Fruit fly (Drosophila melanogaster) whole organism, prepupa: ENCODE data around the gene MtnE.
A peak's percentile ranks its signal among the peaks of the same experiment; 100 is the strongest.

ENCODE experiments used
- CG10669 ChIP-seq: fragments of 200-800 bp; sonication (Bioruptor generic); optimal IDR thresholded peaks from 3 replicates; lab custom pipeline; 2018; ENCODE audit warnings: missing biosample characterization, mild to moderate bottlenecking, missing genetic modification characterization, moderate library complexity
- CG11294 ChIP-seq: fragments of 200-800 bp; sonication (Bioruptor generic); IDR thresholded peaks from 2 replicates; pipeline ENCODE4 v1.3.6; 2022; ENCODE audit warnings: missing biosample characterization, missing genetic modification characterization
- CG11762 ChIP-seq: fragments of 200-800 bp; sonication (Bioruptor generic); optimal IDR thresholded peaks from 3 replicates; lab custom pipeline; 2016; ENCODE audit warnings: missing biosample characterization, missing genetic modification characterization; ENCODE audit not compliant: insufficient read depth
- CG11902 ChIP-seq: fragments of 200-800 bp; sonication (Bioruptor generic); optimal IDR thresholded peaks from 3 replicates; lab custom pipeline; 2016; ENCODE audit warnings: missing biosample characterization, missing genetic modification characterization
- CG15336 ChIP-seq: fragments of 200-800 bp; sonication (Bioruptor generic); IDR thresholded peaks from 2 replicates; pipeline ENCODE4 v1.3.6; 2022; ENCODE audit warnings: missing biosample characterization, missing genetic modification characterization
- CG31627 ChIP-seq: fragments of 200-800 bp; sonication (Bioruptor generic); optimal IDR thresholded peaks from 3 replicates; lab custom pipeline; 2016; ENCODE audit warnings: missing biosample characterization, missing genetic modification characterization
- CG3919 ChIP-seq: fragments of 200-800 bp; sonication (Bioruptor generic); optimal IDR thresholded peaks from 3 replicates; lab custom pipeline; 2016; ENCODE audit warnings: missing biosample characterization, missing genetic modification characterization
- CG4318 ChIP-seq: fragments of 200-800 bp; sonication (Bioruptor generic); optimal IDR thresholded peaks from 3 replicates; lab custom pipeline; 2017; ENCODE audit warnings: missing biosample characterization, mild to moderate bottlenecking, missing genetic modification characterization
- CG6163 ChIP-seq: fragments of 200-800 bp; sonication (Bioruptor generic); IDR thresholded peaks from 3 replicates; pipeline ENCODE4 v1.3.6; 2022; ENCODE audit warnings: missing biosample characterization, missing genetic modification characterization
- CG6276 ChIP-seq: fragments of 200-800 bp; sonication (Bioruptor generic); optimal IDR thresholded peaks from 2 replicates; lab custom pipeline; 2017; ENCODE audit warnings: missing biosample characterization, mild to moderate bottlenecking, missing genetic modification characterization
- CG6792 ChIP-seq: fragments of 200-800 bp; sonication (Bioruptor generic); optimal IDR thresholded peaks from 3 replicates; lab custom pipeline; 2016; ENCODE audit warnings: missing biosample characterization, missing genetic modification characterization
- CG6854 ChIP-seq: fragments of 200-800 bp; sonication (Bioruptor generic); optimal IDR thresholded peaks from 2 replicates; lab custom pipeline; 2017; ENCODE audit warnings: missing biosample characterization, mild to moderate bottlenecking, missing genetic modification characterization
- CG7368 ChIP-seq: fragments of 200-800 bp; sonication (Bioruptor generic); optimal IDR thresholded peaks from 3 replicates; lab custom pipeline; 2016; ENCODE audit warnings: missing biosample characterization, missing genetic modification characterization
- CG8119 ChIP-seq: fragments of 200-800 bp; sonication (Bioruptor generic); IDR thresholded peaks from 3 replicates; pipeline ENCODE4 v1.3.6; 2022; ENCODE audit warnings: missing biosample characterization, missing genetic modification characterization
- CG9139 ChIP-seq: fragments of 200-800 bp; sonication (Bioruptor generic); optimal IDR thresholded peaks from 3 replicates; lab custom pipeline; 2017; ENCODE audit warnings: missing biosample characterization, mild to moderate bottlenecking, missing genetic modification characterization
- Eip78C ChIP-seq: fragments of 200-800 bp; sonication (Bioruptor generic); peaks from one replicate; lab custom pipeline; 2016; ENCODE audit warnings: missing biosample characterization, missing genetic modification characterization
- Gug ChIP-seq: fragments of 200-800 bp; sonication (Bioruptor generic); IDR thresholded peaks from 2 replicates; pipeline ENCODE4 v1.3.6; 2022; ENCODE audit warnings: missing biosample characterization, missing genetic modification characterization
- Hr38 ChIP-seq: sonication (Bioruptor generic); optimal IDR thresholded peaks from 2 replicates; lab custom pipeline; 2016; ENCODE audit warnings: missing biosample characterization, missing genetic modification characterization
- Hr39 ChIP-seq: fragments of 200-800 bp; sonication (Bioruptor generic); optimal IDR thresholded peaks from 2 replicates; lab custom pipeline; 2016; ENCODE audit warnings: missing biosample characterization, missing genetic modification characterization
- Hr4 ChIP-seq: fragments of 200-800 bp; sonication (Bioruptor generic); optimal IDR thresholded peaks from 3 replicates; lab custom pipeline; 2016; ENCODE audit warnings: missing biosample characterization, missing genetic modification characterization
- Met ChIP-seq: fragments of 200-800 bp; sonication (Bioruptor generic); optimal IDR thresholded peaks from 3 replicates; lab custom pipeline; 2016; ENCODE audit warnings: missing biosample characterization, missing genetic modification characterization
- OdsH ChIP-seq: fragments of 200-800 bp; sonication (Bioruptor generic); optimal IDR thresholded peaks from 3 replicates; lab custom pipeline; 2016; ENCODE audit warnings: missing biosample characterization, missing genetic modification characterization
- Sox102F ChIP-seq: fragments of 200-800 bp; sonication (Bioruptor generic); optimal IDR thresholded peaks from 2 replicates; lab custom pipeline; 2016; ENCODE audit warnings: missing biosample characterization, mild to moderate bottlenecking, missing genetic modification characterization
- Sox14 ChIP-seq: fragments of 200-800 bp; sonication (Bioruptor generic); optimal IDR thresholded peaks from 3 replicates; lab custom pipeline; 2016; ENCODE audit warnings: missing biosample characterization, missing genetic modification characterization
- Sox15 ChIP-seq: fragments of 200-800 bp; sonication (Bioruptor generic); optimal IDR thresholded peaks from 3 replicates; lab custom pipeline; 2016; ENCODE audit warnings: missing biosample characterization, missing genetic modification characterization
- achi ChIP-seq: fragments of 200-800 bp; sonication (Bioruptor generic); optimal IDR thresholded peaks from 3 replicates; lab custom pipeline; 2016; ENCODE audit warnings: missing biosample characterization, missing genetic modification characterization
- dsx ChIP-seq: fragments of 200-800 bp; optimal IDR thresholded peaks from 3 replicates; lab custom pipeline; 2019; ENCODE audit warnings: missing biosample characterization, mild to moderate bottlenecking, missing genetic modification characterization, moderate library complexity; ENCODE audit not compliant: poor library complexity, severe bottlenecking
- eg ChIP-seq: fragments of 200-800 bp; sonication (Bioruptor generic); IDR thresholded peaks from 3 replicates; pipeline ENCODE4 v1.3.6; 2022; ENCODE audit warnings: missing biosample characterization, missing genetic modification characterization
- esn ChIP-seq: fragments of 200-800 bp; sonication (Bioruptor generic); optimal IDR thresholded peaks from 2 replicates; lab custom pipeline; 2016; ENCODE audit warnings: missing biosample characterization, mild to moderate bottlenecking, missing genetic modification characterization, moderate library complexity
- fd59A ChIP-seq: fragments of 200-800 bp; sonication (Bioruptor generic); optimal IDR thresholded peaks from 2 replicates; lab custom pipeline; 2017; ENCODE audit warnings: missing biosample characterization, mild to moderate bottlenecking, missing genetic modification characterization, missing genetic modification reagents
- fkh ChIP-seq: fragments of 200-800 bp; sonication (Bioruptor generic); optimal IDR thresholded peaks from 3 replicates; lab custom pipeline; 2017; ENCODE audit warnings: missing biosample characterization, mild to moderate bottlenecking, missing genetic modification characterization, moderate library complexity
- pdm3 ChIP-seq: fragments of 200-800 bp; sonication (Bioruptor generic); optimal IDR thresholded peaks from 3 replicates; lab custom pipeline; 2016; ENCODE audit warnings: missing biosample characterization, missing genetic modification characterization
- ss ChIP-seq, 2 experiments: fragments of 200-800 bp; sonication (Bioruptor generic); optimal IDR thresholded peaks; 2 replicates in 1 of 2; 3 replicates in 1 of 2; lab custom pipeline; 2017 to 2018; ENCODE audit warnings: mild to moderate bottlenecking in 2 of 2, missing biosample characterization in 2 of 2, missing genetic modification characterization in 2 of 2, moderate library complexity in 1 of 2
- svp ChIP-seq: fragments of 200-800 bp; sonication (Bioruptor generic); peaks from one replicate; lab custom pipeline; 2016; ENCODE audit warnings: missing biosample characterization, missing genetic modification characterization
- vri ChIP-seq: fragments of 200-800 bp; sonication (Bioruptor generic); optimal IDR thresholded peaks from 3 replicates; lab custom pipeline; 2016; ENCODE audit warnings: missing biosample characterization, mild to moderate bottlenecking, missing genetic modification characterization

The MtnE gene

DNA sequence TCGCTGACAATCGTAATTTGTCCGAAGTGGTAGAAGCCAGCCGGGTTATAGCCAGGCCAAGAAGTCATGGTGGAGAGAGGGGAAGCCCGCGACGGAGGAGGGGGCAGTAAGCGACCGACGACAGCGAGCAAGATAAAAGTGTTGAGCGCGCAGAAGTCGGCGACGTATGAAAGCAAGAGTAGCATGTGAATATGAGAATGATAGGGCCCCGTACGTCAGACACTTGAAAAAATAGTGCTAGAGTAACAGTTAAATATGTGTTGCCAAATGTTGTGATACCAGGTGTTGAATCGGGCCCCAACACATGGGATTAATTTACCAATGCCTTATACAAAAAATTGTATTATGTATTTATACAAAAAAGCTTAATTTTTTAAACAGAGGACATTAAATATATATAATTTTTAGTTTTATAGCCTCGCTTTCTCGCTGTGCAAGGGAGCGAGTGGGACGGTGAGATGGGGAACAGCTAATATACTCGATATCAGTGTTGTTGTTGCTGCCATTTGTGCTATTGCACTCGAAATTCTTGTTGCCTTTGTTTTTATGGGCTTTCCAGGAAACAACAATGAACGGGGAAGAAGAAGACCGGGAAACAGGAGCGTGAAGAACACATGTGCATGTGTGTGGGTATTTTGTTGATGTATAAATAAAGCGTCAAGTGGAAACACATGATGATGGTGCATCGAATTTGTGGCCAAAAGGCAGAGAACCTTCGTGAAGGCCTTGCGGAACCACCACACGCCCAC, 15.5 kb upstream of the MtnE start (continued):
- TF ChIP-seq Hr39 (GFP tag; lab: Kevin White, UChicago) (peak; percentile 65), Hr38 (GFP tag; lab: Kevin White, UChicago) (no peak), CG15336 (GFP tag; lab: Robert Waterston, UW) (peak; percentile 87), CG4318 (GFP tag; lab: Kevin White, UChicago) (peak; percentile 72), dsx (peak; percentile 84), CG11294 (GFP tag; lab: Robert Waterston, UW) (peak; percentile 71), Sox102F (GFP tag; lab: Kevin White, UChicago) (peak; percentile 71), Sox15 (GFP tag; lab: Kevin White, UChicago) (peak; percentile 86), CG7368 (peak; percentile 79), CG9139 (GFP tag; lab: Kevin White, UChicago) (peak; percentile 74), CG11902 (GFP tag; lab: Kevin White, UChicago) (peak; percentile 81), esn (GFP tag; lab: Kevin White, UChicago) (peak; percentile 82), CG6163 (GFP tag; lab: Robert Waterston, UW) (peak; percentile 90), CG11762 (GFP tag; lab: Kevin White, UChicago) (peak; percentile 86), OdsH (GFP tag; lab: Kevin White, UChicago) (peak; percentile 90)

DNA sequence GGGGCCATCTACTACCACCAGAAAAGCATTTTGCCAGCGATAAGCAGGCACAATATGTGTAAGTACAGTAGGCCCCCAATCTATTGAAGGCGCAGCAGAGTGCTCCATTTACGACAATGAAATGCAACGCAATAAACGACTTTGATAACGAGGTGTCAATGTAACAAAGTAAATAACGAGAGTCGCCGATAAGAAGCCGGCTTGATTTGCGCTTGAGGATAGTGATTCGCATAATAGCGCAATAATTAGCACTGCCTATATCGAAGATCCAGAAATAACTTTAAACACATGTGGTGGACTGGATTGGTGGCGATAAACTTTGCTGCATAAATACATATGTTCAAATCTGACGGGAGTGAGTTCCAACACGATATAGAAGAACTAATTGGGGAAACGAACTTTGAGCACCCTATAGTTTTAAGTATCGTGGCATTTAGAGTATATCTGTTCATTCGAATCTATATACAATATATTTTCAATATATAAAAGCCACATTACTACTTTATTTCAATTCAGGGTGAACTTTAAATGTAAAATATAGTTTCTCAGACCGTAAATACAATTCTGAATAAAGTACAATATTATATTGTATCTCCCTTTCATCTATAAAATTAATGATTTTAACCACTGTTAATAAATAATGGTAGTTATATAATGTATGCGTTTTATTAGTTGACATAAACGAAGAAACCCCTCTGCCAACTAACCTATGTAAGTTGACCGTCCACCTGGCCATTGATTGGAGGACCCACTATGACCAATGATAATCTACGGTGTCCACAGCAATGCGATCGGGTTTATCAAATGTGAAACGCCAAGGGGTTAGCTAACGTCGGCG, 14.7 kb upstream of the MtnE start:
- TF ChIP-seq vri (GFP tag; lab: Kevin White, UChicago), result peak; percentile 67
- peak; percentile 25 for TF ChIP-seq dsx
- TF ChIP-seq CG9139 (GFP tag; lab: Kevin White, UChicago), result no peak
- TF ChIP-seq CG10669 (GFP tag; lab: Kevin White, UChicago), result peak; percentile 6
- no peak for TF ChIP-seq CG11762 (GFP tag; lab: Kevin White, UChicago)
- TF ChIP-seq CG11294 (GFP tag; lab: Robert Waterston, UW), result no peak
- TF ChIP-seq CG6854, result no peak
- peak; percentile 77 for TF ChIP-seq svp (GFP tag; lab: Kevin White, UChicago)
- no peak for TF ChIP-seq CG3919 (GFP tag; lab: Kevin White, UChicago)
- no peak for TF ChIP-seq CG31627
- TF ChIP-seq CG11902 (GFP tag; lab: Kevin White, UChicago), result no peak
- peak; percentile 69 for TF ChIP-seq Eip78C (GFP tag; lab: Kevin White, UChicago)
- no peak for TF ChIP-seq CG6276 (GFP tag; lab: Kevin White, UChicago)
- peak; percentile 10 for TF ChIP-seq fkh (GFP tag; lab: Kevin White, UChicago)
- TF ChIP-seq ss (GFP tag; optimal IDR thresholded peaks at IDR 0.05; lab: Kevin White, UChicago), result no peak
- TF ChIP-seq CG6163 (GFP tag; lab: Robert Waterston, UW), result peak; percentile 45; the same call in 2 of the 3 replicates
- TF ChIP-seq achi (GFP tag; lab: Kevin White, UChicago), result no peak
- TF ChIP-seq CG6792, result no peak
- TF ChIP-seq CG8119, result no peak
- no peak for TF ChIP-seq fd59A (GFP tag; lab: Kevin White, UChicago)
- TF ChIP-seq Sox14 (GFP tag; lab: Kevin White, UChicago), result peak; percentile 36
- 0 out of 3 replicates have a peak, but pooled peaks have one; percentile 34 for TF ChIP-seq eg (GFP tag; lab: Robert Waterston, UW)
- TF ChIP-seq Met (GFP tag; lab: Kevin White, UChicago), result no peak
- TF ChIP-seq CG7368, result no peak
- TF ChIP-seq Hr4 (GFP tag; lab: Kevin White, UChicago), result peak; percentile 4
- TF ChIP-seq pdm3 (GFP tag; lab: Kevin White, UChicago), result no peak
- TF ChIP-seq, all 60 proteins: peak for 10

DNA sequence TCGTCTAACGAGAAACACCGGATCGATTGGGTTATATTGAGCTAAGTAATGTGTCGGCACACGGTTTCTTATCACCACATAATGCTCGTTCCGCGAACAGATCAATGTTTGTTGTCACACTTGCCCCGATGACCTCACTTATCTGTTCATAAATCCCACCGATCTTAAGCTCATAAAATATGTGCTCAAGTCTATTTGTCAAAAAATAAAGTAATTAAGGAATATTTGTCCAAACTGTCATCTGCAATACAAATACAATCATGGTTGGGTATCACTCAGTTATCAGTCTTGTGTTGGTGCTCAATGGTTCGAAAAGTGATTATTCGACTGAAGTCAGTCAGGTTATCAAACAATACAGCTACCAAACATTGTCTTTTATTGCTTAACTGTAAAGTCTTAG, 13.8 kb upstream of the MtnE start:
- TF ChIP-seq CG6792 (no peak), fkh (GFP tag; lab: Kevin White, UChicago) (peak; percentile 69), Gug (GFP tag; lab: Robert Waterston, UW) (no peak), svp (GFP tag; lab: Kevin White, UChicago) (peak; percentile 88)
